Worm (Caenorhabditis elegans): Measurements from ENCODE around the gene R05G6.4.
"Not testable (repeated sequence)": the region's sequence is repeated elsewhere in the genome, so short reads cannot be mapped to it uniquely, and the experiment has no call there.

R05G6.4 gene

ce11 chrIV:7561614-7562142 lies 48.6 kb downstream of the R05G6.4 start, which contains the start of gene ima-3:
Gene ima-3, minus strand, starts transcription at chrIV:7561664.
- TF ChIP-seq zip-5 (tag; optimal IDR thresholded peaks at IDR 0.05): peak; percentile 7
- TF ChIP-seq hlh-30 (tag; optimal IDR thresholded peaks at IDR 0.05; ENCODE audit: insufficient read depth): no peak
- TF ChIP-seq dve-1 (tag; optimal IDR thresholded peaks at IDR 0.05): no peak
- no peak for TF ChIP-seq ets-4 (tag; optimal IDR thresholded peaks at IDR 0.05)
- TF ChIP-seq nhr-11 (tag; optimal IDR thresholded peaks at IDR 0.05): no peak
- no peak for TF ChIP-seq gmeb-2 (tag; optimal IDR thresholded peaks at IDR 0.05)
- no peak for TF ChIP-seq ceh-2 (tag; optimal IDR thresholded peaks at IDR 0.05)
- no peak for TF ChIP-seq pat-9 (tag; optimal IDR thresholded peaks at IDR 0.05)
- TF ChIP-seq tbx-2 (tag; optimal IDR thresholded peaks at IDR 0.05): peak; percentile 35
- no peak for TF ChIP-seq ceh-18 (tag; optimal IDR thresholded peaks at IDR 0.05)
- TF ChIP-seq pax-1 (tag; optimal IDR thresholded peaks at IDR 0.05): no peak
- TF ChIP-seq elt-2 (tag; optimal IDR thresholded peaks at IDR 0.05): peak; percentile 45
- TF ChIP-seq unc-42 (tag; optimal IDR thresholded peaks at IDR 0.05): peak; percentile 20
- no peak for TF ChIP-seq lin-11 (tag; optimal IDR thresholded peaks at IDR 0.05)
- peak; percentile 2 for TF ChIP-seq nfya-1 (tag; optimal IDR thresholded peaks at IDR 0.05)
- no peak for TF ChIP-seq ceh-19 (GFP tag; optimal IDR thresholded peaks at IDR 0.05)
- TF ChIP-seq ceh-31 (tag; optimal IDR thresholded peaks at IDR 0.05): peak; percentile 47
- TF ChIP-seq ceh-9 (tag; optimal IDR thresholded peaks at IDR 0.05): no peak
- no peak for TF ChIP-seq ztf-16 (tag; optimal IDR thresholded peaks at IDR 0.05)
- TF ChIP-seq ama-1 (optimal IDR thresholded peaks at IDR 0.05): no peak

- not testable (repeated sequence) for TF ChIP-seq tbx-7 (tag; optimal IDR thresholded peaks at IDR 0.05); sox-2 (GFP tag; IDR thresholded peaks at IDR 0.05); K09A11.1 (tag; optimal IDR thresholded peaks at IDR 0.05; ENCODE audit: insufficient read depth)
Measured at ce11 chrIV:7563850-7564249, 50.8 kb downstream of the R05G6.4 start, which contains the start of gene F32E10.9. Gene F32E10.9, minus strand, starts transcription at chrIV:7563950.

All from whole organism, late embryonic.